Fruit fly (Drosophila melanogaster) whole organism, embryonic: Measurements from ENCODE around the gene CG31064.

Experiments
- CG10431 ChIP-seq: fragments of 200-800 bp; sonication (Bioruptor generic); optimal IDR thresholded peaks from 3 replicates; lab custom pipeline; 2018; ENCODE audit warnings: missing biosample characterization, mild to moderate bottlenecking, missing genetic modification characterization
- CG15514 ChIP-seq: fragments of 200-800 bp; sonication (Bioruptor generic); optimal IDR thresholded peaks from 3 replicates; lab custom pipeline; 2017; ENCODE audit warnings: missing biosample characterization, missing genetic modification characterization, mild to moderate bottlenecking, moderate library complexity, missing genetic modification reagents
- CG17328 ChIP-seq: fragments of 200-800 bp; sonication (Bioruptor generic); IDR thresholded peaks from 2 replicates; pipeline ENCODE4 v1.3.6; 2022; ENCODE audit warnings: missing biosample characterization, missing genetic modification characterization
- CG4424 ChIP-seq: fragments of 200-800 bp; sonication (Bioruptor generic); optimal IDR thresholded peaks from 3 replicates; lab custom pipeline; 2016; ENCODE audit warnings: missing biosample characterization, missing genetic modification characterization
- Dbx ChIP-seq: fragments of 200-800 bp; sonication (Bioruptor generic); IDR thresholded peaks from 3 replicates; pipeline ENCODE4 v1.3.6; 2022; ENCODE audit warnings: missing biosample characterization, missing genetic modification characterization
- Gug ChIP-seq: fragments of 200-800 bp; sonication (Bioruptor generic); IDR thresholded peaks from 4 replicates; pipeline ENCODE4 v1.3.6; 2022; ENCODE audit warnings: missing biosample characterization, missing genetic modification characterization
- HLHmδ ChIP-seq: fragments of 200-800 bp; sonication (Bioruptor generic); optimal IDR thresholded peaks from 2 replicates; lab custom pipeline; 2018; ENCODE audit warnings: missing biosample characterization, mild to moderate bottlenecking, missing genetic modification characterization, moderate library complexity
- Hmr ChIP-seq: fragments of 200-800 bp; sonication (Bioruptor generic); optimal IDR thresholded peaks from 3 replicates; lab custom pipeline; 2017; ENCODE audit warnings: mild to moderate bottlenecking, missing biosample characterization, missing genetic modification reagents, missing genetic modification characterization
- Neu2 ChIP-seq: fragments of 200-800 bp; sonication (Bioruptor generic); optimal IDR thresholded peaks from 3 replicates; lab custom pipeline; 2016; ENCODE audit warnings: missing biosample characterization, missing genetic modification characterization, borderline replicate concordance
- Sox100B ChIP-seq: fragments of 200-800 bp; sonication (Bioruptor generic); optimal IDR thresholded peaks from 3 replicates; lab custom pipeline; 2018; ENCODE audit warnings: missing biosample characterization, mild to moderate bottlenecking, missing genetic modification characterization
- ab ChIP-seq: fragments of 200-800 bp; sonication (Bioruptor generic); optimal IDR thresholded peaks from 2 replicates; lab custom pipeline; 2016; ENCODE audit warnings: missing biosample characterization, missing genetic modification characterization
- insv ChIP-seq, 2 experiments: fragments of 200-800 bp; sonication (Bioruptor generic); optimal IDR thresholded peaks; 3 replicates each; lab custom pipeline; 2016 to 2018; ENCODE audit warnings: missing biosample characterization in 2 of 2, missing genetic modification characterization in 2 of 2
- peb ChIP-seq: fragments of 200-800 bp; sonication (Bioruptor generic); IDR thresholded peaks from 2 replicates; pipeline ENCODE4 v1.3.6; 2022; ENCODE audit warnings: missing biosample characterization, missing genetic modification characterization
- wor ChIP-seq: fragments of 200-800 bp; sonication (Bioruptor generic); IDR thresholded peaks from 2 replicates; pipeline ENCODE4 v1.3.6; 2022; ENCODE audit warnings: missing biosample characterization, missing genetic modification characterization

- TF ChIP-seq Sox100B (GFP tag; lab: Kevin White, UChicago) (no peak), wor (no peak), Hmr (GFP tag; lab: Kevin White, UChicago) (no peak), HLHmδ (no peak), peb (GFP tag; lab: Robert Waterston, UW) (no peak), CG15514 (no peak), insv (GFP tag; optimal IDR thresholded peaks at IDR 0.05; lab: Kevin White, UChicago) (no peak), Dbx (GFP tag; lab: Robert Waterston, UW) (no peak), CG4424 (GFP tag; lab: Kevin White, UChicago) (no peak), Gug (GFP tag; lab: Robert Waterston, UW) (no peak), Neu2 (GFP tag; lab: Kevin White, UChicago) (no peak), ab (GFP tag; lab: Kevin White, UChicago) (no peak), CG17328 (no peak), CG10431 (no peak)
These were observed 905 bp downstream of the CG31064 start for dm6 chr3R:27237980-27238379.
